Fruit fly (Drosophila melanogaster) whole organism, pupa: ENCODE measurements around the gene MED26.

ENCODE experiments used
- CG15710 ChIP-seq: fragments of 200-800 bp; sonication (Bioruptor generic); optimal IDR thresholded peaks from 2 replicates; lab custom pipeline; 2018; ENCODE audit warnings: missing biosample characterization, mild to moderate bottlenecking, missing genetic modification characterization, moderate library complexity
- EcR ChIP-seq: fragments of 200-800 bp; sonication (Bioruptor generic); optimal IDR thresholded peaks from 3 replicates; lab custom pipeline; 2019; ENCODE audit warnings: missing biosample characterization, missing genetic modification characterization, mild to moderate bottlenecking, moderate library complexity, missing genetic modification reagents
- Ets98B ChIP-seq: fragments of 200-800 bp; sonication (Bioruptor generic); IDR thresholded peaks from 2 replicates; pipeline ENCODE4 v1.3.6; 2022; ENCODE audit warnings: missing biosample characterization, missing genetic modification characterization
- Pif1B ChIP-seq: fragments of 200-800 bp; sonication (Bioruptor generic); optimal IDR thresholded peaks from 3 replicates; lab custom pipeline; 2016; ENCODE audit warnings: missing biosample characterization, missing genetic modification characterization

- peak; percentile 62 for TF ChIP-seq Pif1B (GFP tag; lab: Kevin White, UChicago)
- peak; percentile 61 for TF ChIP-seq CG15710
- no peak for TF ChIP-seq EcR
- no peak for TF ChIP-seq Ets98B (GFP tag; lab: Robert Waterston, UW)
Observed at dm6 chr4:829783-830182, 41.0 kb upstream of the MED26 start.
